Worm (Caenorhabditis elegans) whole organism, dauer: ENCODE data around the gene kat-1.
"Not testable (repeated sequence)": the region's sequence is repeated elsewhere in the genome, so short reads cannot be mapped to it uniquely, and the experiment has no call there.

Source experiments
- unc-62 ChIP-seq: sonication (generic microtip); optimal IDR thresholded peaks from 2 replicates; lab custom pipeline; 2017; ENCODE audit warnings: missing biosample characterization, missing genetic modification reagents, missing genetic modification characterization

Gene kat-1

DNA sequence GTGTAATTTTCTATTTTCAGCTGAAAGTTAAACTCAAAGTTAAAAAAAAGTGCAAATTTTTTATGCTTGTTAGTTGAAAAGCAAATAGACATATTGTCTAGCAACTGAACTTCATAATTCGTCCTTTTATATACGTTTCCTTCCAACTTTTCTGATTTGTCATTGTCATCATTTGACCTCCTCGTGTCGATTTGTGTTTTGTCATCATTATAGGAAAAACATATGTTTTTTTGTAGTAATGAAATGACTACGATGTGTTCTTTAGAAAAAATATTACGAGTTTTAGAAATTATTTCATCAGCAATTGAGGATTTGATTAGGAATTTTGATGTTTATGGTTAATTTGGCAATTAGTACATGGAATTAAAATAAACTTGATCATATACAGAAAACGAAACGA, 12.8 kb upstream of the kat-1 start:
- no peak for TF ChIP-seq unc-62 (GFP tag; lab: Kevin White, UChicago)

DNA sequence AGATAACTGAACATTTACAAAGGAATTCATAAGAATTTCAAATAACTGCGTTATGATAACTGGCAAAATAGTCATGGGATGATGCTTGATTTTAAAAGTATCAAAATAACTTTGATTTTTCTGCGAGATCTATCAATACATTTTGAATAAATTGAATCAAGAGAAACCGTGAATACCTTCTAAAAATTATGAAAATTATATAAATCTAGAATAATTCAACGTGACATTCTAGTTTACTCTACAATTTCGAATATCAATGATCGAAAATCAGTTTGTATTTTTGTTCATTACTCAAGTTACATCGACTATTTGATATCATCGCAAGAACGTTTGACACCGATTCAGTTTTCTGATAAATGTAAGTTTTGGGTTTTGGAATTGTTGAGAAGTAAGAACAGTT, 11.9 kb upstream of the kat-1 start, which contains the start of gene acs-6:
Gene acs-6 (plus strand): TSS at position 301 of the 400 bp plus-strand sequence.
- TF ChIP-seq unc-62 (GFP tag; lab: Kevin White, UChicago), result no peak

DNA sequence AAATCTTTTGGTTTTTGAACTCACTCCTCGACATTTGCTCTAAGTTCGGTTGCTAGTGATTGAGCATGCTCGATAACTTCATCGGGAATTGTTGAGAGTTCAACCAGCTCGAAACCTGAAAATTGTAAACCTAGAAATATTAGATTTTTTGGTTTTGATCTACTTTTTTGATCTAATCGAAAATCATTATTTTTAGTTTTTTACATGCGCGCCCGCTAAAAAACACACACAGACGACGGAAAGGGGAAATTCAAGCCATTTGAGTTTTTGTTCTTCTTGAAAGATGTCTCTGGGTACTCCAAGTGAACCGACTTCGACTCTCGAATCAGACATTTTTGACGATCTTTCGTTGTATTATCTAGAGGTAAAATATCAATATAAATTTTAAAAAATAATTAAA, 8.2 kb upstream of the kat-1 start, which contains the start of gene nos-2:
Gene nos-2 (plus strand): TSS at position 228 of the 400 bp plus-strand sequence.
- no peak for TF ChIP-seq unc-62 (GFP tag; lab: Kevin White, UChicago)

DNA sequence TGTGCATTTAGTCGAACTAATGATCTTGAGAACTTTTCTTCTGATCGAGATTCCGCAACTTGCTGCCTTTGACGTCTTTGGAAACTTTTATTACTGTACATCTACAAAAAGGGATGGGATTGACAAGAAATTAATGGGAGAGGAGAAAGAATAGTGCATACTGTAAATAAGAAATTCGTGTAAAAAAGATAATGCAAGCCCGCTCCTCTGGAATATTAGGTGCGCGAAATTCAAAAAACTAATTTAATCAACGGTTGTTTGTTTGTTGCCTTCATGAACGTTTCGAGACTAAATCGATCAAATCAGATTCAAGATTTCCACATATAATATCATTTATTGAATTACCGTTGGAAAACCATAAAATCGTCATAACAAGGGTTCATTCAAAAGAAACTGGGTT, 3.7 kb upstream of the kat-1 start, which contains the start of gene him-14:
Gene him-14 (minus strand): TSS at position 101 of the 400 bp plus-strand sequence.
- no peak for TF ChIP-seq unc-62 (GFP tag; lab: Kevin White, UChicago)

DNA sequence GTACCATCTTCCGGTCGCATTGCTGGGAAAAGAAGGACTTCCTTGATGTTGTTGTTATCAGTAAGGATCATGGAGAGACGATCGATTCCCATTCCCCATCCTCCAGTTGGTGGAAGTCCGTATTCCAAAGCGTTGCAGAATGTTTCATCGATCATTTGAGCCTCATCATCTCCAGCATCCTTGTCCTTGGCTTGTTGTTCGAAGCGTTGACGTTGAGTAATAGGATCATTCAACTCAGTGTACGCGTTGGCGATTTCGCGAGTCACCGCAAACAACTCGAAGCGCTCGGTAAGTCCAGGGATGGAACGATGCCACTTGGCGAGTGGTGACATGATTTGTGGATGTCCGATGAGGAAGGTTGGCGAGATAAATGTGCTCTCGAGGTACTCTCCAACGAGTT, 3.2 kb upstream of the kat-1 start:
- no peak for TF ChIP-seq unc-62 (GFP tag; lab: Kevin White, UChicago)

DNA sequence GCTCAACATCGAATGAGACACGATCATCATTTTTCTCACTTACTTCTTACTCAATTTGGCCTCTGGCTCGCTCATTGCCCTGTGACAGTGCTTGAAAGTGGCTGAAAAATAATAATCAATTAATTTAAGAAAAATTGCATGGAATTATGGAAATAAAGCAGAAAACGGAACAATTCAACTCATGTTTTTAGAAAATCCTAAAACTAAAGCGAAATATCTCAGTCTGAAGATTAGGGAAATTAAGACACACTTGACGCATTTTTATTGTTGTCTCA, 1.4 kb upstream of the kat-1 start, which contains the start of gene kars-1:
Gene kars-1 (minus strand): TSS at position 101 of the 275 bp plus-strand sequence.
- no peak for TF ChIP-seq unc-62 (GFP tag; lab: Kevin White, UChicago)

DNA sequence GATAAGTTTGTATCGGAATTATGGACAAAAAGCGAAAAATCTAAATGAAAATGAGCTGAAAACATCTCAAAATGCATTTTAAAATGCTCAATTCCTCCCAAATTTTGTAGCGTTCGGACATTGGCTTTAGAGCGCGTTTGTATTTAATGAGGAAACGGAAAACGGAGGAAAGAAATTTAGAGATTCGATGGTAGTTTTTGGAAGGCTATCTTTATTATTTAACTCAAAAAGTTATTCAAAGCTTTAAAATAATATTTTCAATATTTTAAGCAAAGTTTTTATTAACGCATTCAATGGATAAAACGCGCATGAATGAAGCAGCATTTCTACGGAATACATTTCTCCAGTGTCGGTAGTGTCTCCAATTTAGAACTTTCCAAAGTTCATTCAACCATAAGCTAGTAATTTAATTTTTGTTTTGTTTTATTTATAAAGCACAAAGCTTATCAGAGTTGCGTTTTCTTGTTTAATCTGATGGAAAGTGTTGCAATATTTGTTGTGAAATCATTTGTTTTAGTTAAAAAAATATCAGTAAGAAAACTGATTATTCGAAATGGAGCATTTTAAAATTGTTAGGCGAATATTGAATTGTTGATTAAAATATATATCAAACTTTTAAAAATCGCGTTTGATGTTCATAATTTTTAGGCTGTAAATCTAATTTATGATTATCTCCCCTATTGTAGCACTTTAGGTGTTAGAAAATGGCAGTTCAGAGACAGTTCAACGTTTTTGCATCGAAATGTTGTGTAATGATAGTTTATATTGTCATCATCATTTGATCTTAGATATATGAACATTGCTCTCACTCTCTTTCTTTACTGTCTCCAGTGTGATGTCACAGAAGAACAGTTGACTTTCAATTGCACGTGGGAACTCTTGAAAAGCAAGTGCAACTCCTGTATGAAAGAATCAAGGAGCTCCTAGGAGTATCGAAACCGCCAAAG, 751 bp upstream of the kat-1 start:
- no peak for TF ChIP-seq unc-62 (GFP tag; lab: Kevin White, UChicago)

DNA sequence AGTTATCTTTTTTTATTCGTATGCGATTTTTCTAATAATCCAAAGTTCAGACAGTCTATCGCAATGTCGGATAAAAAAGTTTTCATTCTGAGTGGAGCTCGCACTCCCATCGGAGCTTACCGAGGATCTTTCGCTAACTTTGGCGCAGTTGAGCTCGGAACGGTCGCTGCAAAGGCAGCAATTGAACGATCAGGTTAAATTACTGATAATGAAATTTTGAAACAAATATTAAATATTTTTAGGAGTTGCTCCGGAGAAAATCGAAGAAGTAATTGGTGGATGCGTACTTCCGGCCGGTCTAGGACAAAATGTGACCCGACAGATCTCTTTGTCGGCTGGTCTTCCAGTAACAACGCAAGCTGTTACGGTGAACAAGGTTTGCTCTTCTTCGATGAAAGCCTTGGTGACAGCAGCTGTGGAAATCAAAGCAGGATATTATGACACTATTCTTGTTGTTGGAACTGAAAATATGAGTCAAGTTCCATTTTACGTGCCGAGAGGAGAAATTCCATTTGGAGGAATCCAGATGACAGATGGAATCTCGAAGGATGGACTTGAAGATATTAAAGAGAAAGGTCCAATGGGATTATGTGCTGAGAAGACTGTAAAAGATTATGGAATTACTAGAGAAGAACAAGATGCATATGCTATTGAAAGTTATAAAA, 2.1 kb downstream of the kat-1 start, which contains the start of gene T02G5.7:
Gene T02G5.7 (plus strand): TSS at position 51 of the 665 bp plus-strand sequence.
- TF ChIP-seq unc-62 (GFP tag; lab: Kevin White, UChicago), result no peak

DNA sequence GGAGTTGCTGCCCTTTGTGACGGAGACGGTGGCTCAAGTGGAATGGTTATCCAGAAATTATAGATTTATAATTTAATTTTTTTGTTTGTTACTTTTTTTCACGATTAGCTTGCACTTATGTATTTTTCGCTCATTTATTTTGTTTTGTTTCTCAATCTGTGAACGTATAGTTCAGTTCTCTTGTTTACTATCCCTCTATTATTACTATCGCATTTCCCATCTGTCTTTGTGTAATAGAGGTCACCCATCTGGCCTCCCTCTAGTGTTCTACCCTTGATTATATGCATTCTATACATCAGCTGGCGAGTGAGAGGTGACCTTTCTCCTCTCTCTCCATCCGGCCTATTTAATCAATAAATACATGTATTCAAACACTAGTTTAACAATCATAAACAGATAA, 10.4 kb downstream of the kat-1 start, which contains the start of the genes T02G5.14 and T02G5.15:
Gene T02G5.14 (plus strand): TSS at position 301 of the 400 bp plus-strand sequence.
Gene T02G5.15 (plus strand): TSS at position 301 of the 400 bp plus-strand sequence.
- TF ChIP-seq unc-62 (GFP tag; lab: Kevin White, UChicago), result not testable (repeated sequence)

DNA sequence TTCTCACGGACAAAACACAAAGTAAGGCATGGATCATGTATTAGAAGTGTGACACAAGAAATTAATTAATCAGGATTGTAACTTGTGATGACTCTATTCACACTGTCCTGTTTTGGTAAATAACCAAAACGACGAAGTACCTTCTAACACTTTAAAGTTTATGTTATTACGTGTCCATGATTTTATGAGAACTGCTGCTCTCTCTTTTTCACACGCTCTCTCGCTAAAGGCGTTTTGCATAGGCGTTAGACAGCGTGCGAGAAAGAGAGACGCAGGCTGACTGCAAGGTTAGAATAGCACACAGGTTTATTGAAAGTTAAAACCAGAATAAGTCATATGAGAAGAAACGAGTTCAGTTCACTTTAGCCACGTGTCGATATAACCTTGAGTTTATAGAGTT, 16.5 kb downstream of the kat-1 start:
- no peak for TF ChIP-seq unc-62 (GFP tag; lab: Kevin White, UChicago)

DNA sequence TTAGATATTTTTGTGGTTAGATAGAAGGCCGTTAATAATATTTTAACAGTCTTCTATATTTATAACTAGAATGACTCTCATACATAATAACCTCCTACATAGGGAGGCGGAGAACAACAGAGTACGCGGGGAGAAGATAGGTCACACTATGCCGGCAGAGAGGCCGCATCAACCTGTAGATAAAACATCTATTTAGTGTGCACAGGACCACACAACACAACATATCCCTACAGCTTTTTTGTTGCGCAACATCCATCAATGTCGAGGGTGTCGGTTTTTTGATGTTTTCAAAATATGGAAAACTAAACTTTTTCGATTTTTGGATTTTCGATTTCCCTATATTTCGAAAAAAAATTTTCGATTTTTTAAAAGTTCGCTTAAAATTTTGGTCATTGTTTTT, 17.2 kb downstream of the kat-1 start:
- no peak for TF ChIP-seq unc-62 (GFP tag; lab: Kevin White, UChicago)

DNA sequence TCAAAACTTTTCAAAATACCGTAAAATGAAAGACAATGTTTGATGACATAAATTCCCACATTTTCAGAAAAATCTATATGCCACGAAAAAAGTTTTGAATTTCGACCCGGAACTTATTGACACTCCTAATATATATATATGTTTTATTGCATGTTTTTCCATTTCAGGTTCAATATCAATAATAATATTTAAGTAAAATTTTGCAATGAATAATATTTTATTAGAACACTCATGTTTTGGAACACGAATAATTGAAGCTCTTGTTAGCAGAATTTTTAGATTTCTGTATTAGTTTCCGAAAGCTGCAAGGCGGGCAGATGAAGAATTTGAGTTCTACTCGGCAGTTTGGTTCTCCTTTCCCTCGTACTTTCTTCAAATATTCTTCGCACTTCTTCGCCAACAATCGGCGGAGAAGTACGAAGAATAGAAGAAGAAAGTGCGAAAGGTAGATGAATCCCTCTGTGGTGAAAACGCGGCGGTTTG, 19.8 kb downstream of the kat-1 start, which contains the start of gene T02G5.3:
Gene T02G5.3 (plus strand): TSS at position 51 of the 483 bp plus-strand sequence.
- TF ChIP-seq unc-62 (GFP tag; lab: Kevin White, UChicago), result no peak

DNA sequence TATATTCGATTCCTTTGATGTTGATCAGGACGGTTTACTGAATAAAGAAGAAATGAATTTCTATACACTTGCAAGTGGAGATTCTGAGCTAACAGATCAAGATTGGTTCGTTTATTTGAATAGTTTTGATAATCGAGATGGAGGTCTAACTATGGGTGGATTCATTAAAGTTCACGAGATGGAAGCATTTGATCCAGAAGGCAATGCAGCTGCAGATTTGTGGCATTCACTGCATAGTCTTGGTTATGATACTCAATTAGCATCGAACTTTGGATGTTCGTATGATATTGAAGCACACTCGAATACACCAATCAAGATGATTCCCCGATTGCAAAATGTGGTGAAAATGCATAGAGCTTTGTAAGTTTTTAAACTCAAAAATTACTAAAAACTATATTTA, 22.4 kb downstream of the kat-1 start:
- TF ChIP-seq unc-62 (GFP tag; lab: Kevin White, UChicago), result no peak

DNA sequence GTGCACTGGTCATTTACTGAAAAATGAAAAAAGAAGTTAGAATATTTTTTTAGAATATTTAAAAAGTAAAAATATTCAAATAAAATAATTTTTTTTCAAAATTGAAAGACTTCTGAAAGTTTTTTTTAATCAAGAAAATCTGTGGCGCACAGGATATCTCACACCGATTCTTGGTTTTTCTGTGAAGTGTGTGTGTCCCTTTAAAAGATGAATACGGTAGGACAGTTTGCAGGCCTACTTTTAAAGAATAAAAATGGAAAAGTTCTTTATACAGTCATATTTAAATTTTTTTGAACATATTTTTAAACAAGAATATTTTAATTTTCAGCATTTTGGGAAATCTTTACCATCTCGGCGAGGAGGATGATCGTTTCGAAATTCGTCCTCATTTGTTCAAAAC, 25.0 kb downstream of the kat-1 start, which contains the start of gene mct-5:
Gene mct-5 (minus strand): TSS at position 16 of the 400 bp plus-strand sequence.
- no peak for TF ChIP-seq unc-62 (GFP tag; lab: Kevin White, UChicago)

DNA sequence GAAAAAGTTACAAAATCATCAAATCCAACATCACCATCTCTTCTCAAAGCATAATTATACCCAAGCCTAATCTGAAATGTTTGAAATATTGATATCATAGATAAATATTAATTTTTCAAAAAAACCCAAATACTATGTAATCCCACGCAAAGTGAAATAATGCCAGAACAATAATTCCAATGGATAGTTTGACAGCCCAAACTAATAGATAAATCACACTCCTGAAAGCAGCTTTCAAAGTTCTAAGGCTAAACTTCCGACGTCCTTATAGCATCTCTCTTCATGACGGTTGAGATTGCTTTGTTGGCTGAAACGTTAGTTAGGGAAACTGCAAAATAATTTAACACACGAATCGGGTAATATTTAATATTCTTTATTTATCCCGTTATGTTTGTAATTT, 25.6 kb downstream of the kat-1 start:
- no peak for TF ChIP-seq unc-62 (GFP tag; lab: Kevin White, UChicago)

DNA sequence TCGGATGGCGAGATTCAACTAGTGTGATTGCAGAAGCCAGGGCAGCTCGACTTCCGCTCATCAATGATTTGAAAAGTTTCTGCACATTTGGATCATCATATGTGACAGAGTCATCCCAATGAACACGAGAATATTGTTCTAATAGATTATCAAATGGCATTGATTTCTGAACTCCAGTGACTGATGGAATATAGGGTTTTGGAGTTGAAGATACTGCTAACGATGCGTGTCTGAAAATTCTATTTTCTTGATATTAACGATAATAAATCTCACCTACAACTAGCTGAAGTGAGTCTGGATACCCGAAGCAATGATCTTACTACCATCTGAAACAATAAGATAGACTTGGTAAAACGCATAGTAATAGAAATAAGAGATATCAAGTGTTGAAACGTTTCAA, 27.2 kb downstream of the kat-1 start, which contains the start of gene mmaa-1:
Gene mmaa-1 (minus strand): TSS at position 328 of the 400 bp plus-strand sequence.
- TF ChIP-seq unc-62 (GFP tag; lab: Kevin White, UChicago), result no peak
